Worm (Caenorhabditis elegans): Measurements from ENCODE around the gene E03H12.7.

Gene E03H12.7

ce11 chrIV:4977176-4977693 lies 11.2 kb downstream of the E03H12.7 start, which contains the start of gene E03H12.5:
Gene E03H12.5, plus strand, starts transcription at chrIV:4977226.
- TF ChIP-seq ceh-34 (tag; optimal IDR thresholded peaks at IDR 0.05) = no peak
- no peak for TF ChIP-seq elt-4 (tag; optimal IDR thresholded peaks at IDR 0.05)
- no peak for TF ChIP-seq madf-2 (tag; optimal IDR thresholded peaks at IDR 0.05)
- TF ChIP-seq T23F11.4 (GFP tag; optimal IDR thresholded peaks at IDR 0.05) = no peak
- no peak for TF ChIP-seq hlh-8 (tag; optimal IDR thresholded peaks at IDR 0.05)
- no peak for TF ChIP-seq Y22D7AL.16 (tag; optimal IDR thresholded peaks at IDR 0.05)
- TF ChIP-seq gmeb-2 (tag; optimal IDR thresholded peaks at IDR 0.05) = no peak
- no peak for TF ChIP-seq ttx-3 (tag; optimal IDR thresholded peaks at IDR 0.05)
- no peak for TF ChIP-seq pha-4 (tag; optimal IDR thresholded peaks at IDR 0.05)
- no peak for TF ChIP-seq npax-4 (tag; optimal IDR thresholded peaks at IDR 0.05)
- no peak for TF ChIP-seq eyg-1 (tag; optimal IDR thresholded peaks at IDR 0.05)
- no peak for TF ChIP-seq pros-1 (tag; optimal IDR thresholded peaks at IDR 0.05)
- TF ChIP-seq nfya-1 (tag; optimal IDR thresholded peaks at IDR 0.05) = no peak
- TF ChIP-seq dmd-4 (tag; optimal IDR thresholded peaks at IDR 0.05; ENCODE audit: borderline replicate concordance) = no peak
- no peak for TF ChIP-seq pax-1 (tag; optimal IDR thresholded peaks at IDR 0.05)
- TF ChIP-seq tbx-7 (tag; optimal IDR thresholded peaks at IDR 0.05) = no peak

ce11 chrIV:4975995-4976394 lies 12.4 kb downstream of the E03H12.7 start, which contains the start of gene Y9C9A.16:
Gene Y9C9A.16, minus strand, starts transcription at chrIV:4976125.
- TF ChIP-seq pat-9 (tag; optimal IDR thresholded peaks at IDR 0.05) = no peak
- TF ChIP-seq odd-2 (tag; optimal IDR thresholded peaks at IDR 0.05) = no peak
- no peak for TF ChIP-seq T23F11.4 (GFP tag; optimal IDR thresholded peaks at IDR 0.05)
- no peak for TF ChIP-seq ceh-45 (GFP tag; IDR thresholded peaks at IDR 0.05)
- TF ChIP-seq nhr-11 (tag; optimal IDR thresholded peaks at IDR 0.05) = no peak
- TF ChIP-seq hlh-8 (tag; optimal IDR thresholded peaks at IDR 0.05) = no peak
- no peak for TF ChIP-seq zip-5 (tag; optimal IDR thresholded peaks at IDR 0.05)
- TF ChIP-seq lim-6 (tag; optimal IDR thresholded peaks at IDR 0.05) = no peak
- no peak for TF ChIP-seq hlh-13 (GFP tag; optimal IDR thresholded peaks at IDR 0.05)
- no peak for TF ChIP-seq syd-9 (tag; optimal IDR thresholded peaks at IDR 0.05)
- no peak for TF ChIP-seq pqm-1 (tag; optimal IDR thresholded peaks at IDR 0.05)
- TF ChIP-seq ceh-6 (GFP tag; optimal IDR thresholded peaks at IDR 0.05) = no peak
- TF ChIP-seq ceh-14 (tag; optimal IDR thresholded peaks at IDR 0.05) = no peak
- TF ChIP-seq fax-1 (tag; optimal IDR thresholded peaks at IDR 0.05) = no peak

- TF ChIP-seq fax-1 (tag; optimal IDR thresholded peaks at IDR 0.05) = no peak
Measured at ce11 chrIV:4969419-4969818, 19.0 kb downstream of the E03H12.7 start, which contains the start of gene Y9C9A.13. Gene Y9C9A.13, minus strand, starts transcription at chrIV:4969519.

ce11 chrIV:4963834-4964233 lies 24.6 kb downstream of the E03H12.7 start, which contains the start of gene txt-3:
Gene txt-3, plus strand, starts transcription at chrIV:4963958.
- no peak for TF ChIP-seq nfya-1 (tag; optimal IDR thresholded peaks at IDR 0.05)
- TF ChIP-seq eyg-1 (tag; optimal IDR thresholded peaks at IDR 0.05) = no peak
- TF ChIP-seq K02D7.2 (tag; optimal IDR thresholded peaks at IDR 0.05) = no peak
- TF ChIP-seq zip-5 (tag; optimal IDR thresholded peaks at IDR 0.05) = no peak
- no peak for TF ChIP-seq elt-2 (tag; optimal IDR thresholded peaks at IDR 0.05)
- TF ChIP-seq hlh-13 (GFP tag; optimal IDR thresholded peaks at IDR 0.05) = no peak
- no peak for TF ChIP-seq dve-1 (tag; optimal IDR thresholded peaks at IDR 0.05)
- no peak for TF ChIP-seq sox-4 (tag; optimal IDR thresholded peaks at IDR 0.05)

ce11 chrIV:4960623-4961022 lies 27.8 kb downstream of the E03H12.7 start, which contains the start of gene str-164:
Gene str-164, plus strand, starts transcription at chrIV:4960735.
- no peak for TF ChIP-seq ets-4 (tag; optimal IDR thresholded peaks at IDR 0.05)
- no peak for TF ChIP-seq unc-3 (GFP tag; conservative IDR thresholded peaks at IDR 0.05)
- TF ChIP-seq unc-3 (tag; optimal IDR thresholded peaks at IDR 0.05) = no peak
- no peak for TF ChIP-seq K09A11.1 (tag; optimal IDR thresholded peaks at IDR 0.05; ENCODE audit: insufficient read depth)
- no peak for TF ChIP-seq hlh-8 (tag; optimal IDR thresholded peaks at IDR 0.05)
- TF ChIP-seq ceh-9 (tag; optimal IDR thresholded peaks at IDR 0.05) = no peak
- TF ChIP-seq T23F11.4 (GFP tag; optimal IDR thresholded peaks at IDR 0.05) = no peak
- TF ChIP-seq ztf-16 (tag; optimal IDR thresholded peaks at IDR 0.05) = no peak
- no peak for TF ChIP-seq hlh-13 (GFP tag; optimal IDR thresholded peaks at IDR 0.05)
- TF ChIP-seq C08G9.2 (tag; optimal IDR thresholded peaks at IDR 0.05) = no peak
- TF ChIP-seq zip-5 (tag; optimal IDR thresholded peaks at IDR 0.05) = no peak
- TF ChIP-seq sox-4 (tag; optimal IDR thresholded peaks at IDR 0.05) = no peak
- no peak for TF ChIP-seq dve-1 (tag; optimal IDR thresholded peaks at IDR 0.05)
